Fruit fly (Drosophila melanogaster): ENCODE results near the gene CG13308.

Gene CG13308

dm6 chr3L:8852907-8853306 is 44.6 kb downstream of the CG13308 start (continued):
- TF ChIP-seq tll (GFP tag; optimal IDR thresholded peaks at IDR 0.05) (no peak), fd96Cb (tag; optimal IDR thresholded peaks at IDR 0.05) (peak; percentile 8), da (GFP tag; optimal IDR thresholded peaks at IDR 0.05) (no peak), B-H1 (GFP tag; IDR thresholded peaks at IDR 0.05) (peak; percentile 33; the same call in 2 of the 3 replicates), CG4360 (GFP tag; IDR thresholded peaks at IDR 0.05) (no peak), Fer1 (GFP tag; optimal IDR thresholded peaks at IDR 0.05) (no peak), ssp (GFP tag; IDR thresholded peaks at IDR 0.05) (no peak), E2f1 (GFP tag; IDR thresholded peaks at IDR 0.05) (peak; percentile 42; the same call in 1 of the 2 replicates), CG32767 (GFP tag; IDR thresholded peaks at IDR 0.05) (no peak), ab (GFP tag; optimal IDR thresholded peaks at IDR 0.05) (no peak), pb (GFP tag; optimal IDR thresholded peaks at IDR 0.05) (peak; percentile 1), Dll (GFP tag; IDR thresholded peaks at IDR 0.05; ENCODE audit: partially characterized antibody) (no peak), CG4854 (GFP tag; optimal IDR thresholded peaks at IDR 0.05) (no peak), Drgx (GFP tag; IDR thresholded peaks at IDR 0.05) (no peak), CG17612 (GFP tag; IDR thresholded peaks at IDR 0.05) (no peak), Dip3 (GFP tag; optimal IDR thresholded peaks at IDR 0.05) (no peak), CG17568 (GFP tag; optimal IDR thresholded peaks at IDR 0.05) (no peak), tup (GFP tag; optimal IDR thresholded peaks at IDR 0.05) (no peak), CG7786 (GFP tag; optimal IDR thresholded peaks at IDR 0.05) (peak; percentile 14), HLH4C (GFP tag; IDR thresholded peaks at IDR 0.05; ENCODE audit: partially characterized antibody) (no peak), HmgD (GFP tag; optimal IDR thresholded peaks at IDR 0.05) (no peak), mam (GFP tag; optimal IDR thresholded peaks at IDR 0.05) (peak; percentile 38), Gug (GFP tag; IDR thresholded peaks at IDR 0.05) (peak; percentile 61; the same call in 3 of the 4 replicates), sr (GFP tag; IDR thresholded peaks at IDR 0.05) (no peak), CG1529 (GFP tag; optimal IDR thresholded peaks at IDR 0.05) (no peak), Adf1 (GFP tag; IDR thresholded peaks at IDR 0.05) (no peak), CG6683 (GFP tag; optimal IDR thresholded peaks at IDR 0.05) (no peak), Bteb2 (GFP tag; optimal IDR thresholded peaks at IDR 0.05) (no peak), hbn (GFP tag; IDR thresholded peaks at IDR 0.05; ENCODE audit: partially characterized antibody) (no peak), CG16863 (GFP tag; optimal IDR thresholded peaks at IDR 0.05) (no peak), odd (GFP tag; optimal IDR thresholded peaks at IDR 0.05) (no peak), CG7271 (tag; optimal IDR thresholded peaks at IDR 0.05) (no peak), ato (GFP tag; IDR thresholded peaks at IDR 0.05; ENCODE audit: partially characterized antibody) (no peak), CG12299 (tag; optimal IDR thresholded peaks at IDR 0.05) (no peak), run (tag; optimal IDR thresholded peaks at IDR 0.05) (no peak), dan (GFP tag; IDR thresholded peaks at IDR 0.05) (0 out of 2 replicates have a peak, but pooled peaks have one; percentile 17), CG10654 (GFP tag; optimal IDR thresholded peaks at IDR 0.05) (no peak), CG4328 (GFP tag; optimal IDR thresholded peaks at IDR 0.05) (no peak), CG7556 (GFP tag; optimal IDR thresholded peaks at IDR 0.05) (peak; percentile 17), pfk (GFP tag; optimal IDR thresholded peaks at IDR 0.05) (no peak), Sox102F (GFP tag; optimal IDR thresholded peaks at IDR 0.05) (peak; percentile 22), CG34376 (GFP tag; optimal IDR thresholded peaks at IDR 0.05) (no peak), repo (GFP tag; optimal IDR thresholded peaks at IDR 0.05) (no peak), Hey (tag; optimal IDR thresholded peaks at IDR 0.05) (no peak), gt (GFP tag; IDR thresholded peaks at IDR 0.05) (no peak), knrl (GFP tag; IDR thresholded peaks at IDR 0.05; ENCODE audit: partially characterized antibody) (no peak), Nf-YB (GFP tag; optimal IDR thresholded peaks at IDR 0.05) (no peak), wdn (GFP tag; IDR thresholded peaks at IDR 0.05) (no peak), Bgb (GFP tag; IDR thresholded peaks at IDR 0.05; ENCODE audit: partially characterized antibody) (no peak), CG12769 (tag; optimal IDR thresholded peaks at IDR 0.05) (peak; percentile 50), tap (tag; optimal IDR thresholded peaks at IDR 0.05) (no peak)
